Worm (Caenorhabditis elegans) whole organism, late embryonic: ENCODE data around the gene Y61B8A.6.
"Not testable (repeated sequence)": the region's sequence is repeated elsewhere in the genome, so short reads cannot be mapped to it uniquely, and the experiment has no call there.

Experiments used
- C08G9.2 ChIP-seq: sonication (generic microtip); optimal IDR thresholded peaks from 2 replicates; lab custom pipeline; 2016; ENCODE audit warnings: mild to moderate bottlenecking, missing genetic modification characterization, moderate library complexity, missing compliant biosample characterization
- F13H6.1 ChIP-seq: sonication (generic microtip); optimal IDR thresholded peaks from 2 replicates; lab custom pipeline; 2016; ENCODE audit warnings: missing genetic modification characterization, missing compliant biosample characterization
- K02D7.2 ChIP-seq: sonication (generic microtip); optimal IDR thresholded peaks from 2 replicates; lab custom pipeline; 2017; ENCODE audit warnings: mild to moderate bottlenecking, missing genetic modification characterization, missing compliant biosample characterization
- K09A11.1 ChIP-seq: sonication (generic microtip); optimal IDR thresholded peaks from 2 replicates; lab custom pipeline; 2017; ENCODE audit warnings: antibody characterized with exemption, mild to moderate bottlenecking, missing genetic modification characterization, missing compliant biosample characterization; ENCODE audit not compliant: insufficient read depth
- T23F11.4 ChIP-seq: fragments of 200-800 bp; sonication (Bioruptor generic); optimal IDR thresholded peaks from 2 replicates; lab custom pipeline; 2018; ENCODE audit warnings: mild to moderate bottlenecking, missing genetic modification characterization, missing compliant biosample characterization
- ahr-1 ChIP-seq: sonication (generic microtip); optimal IDR thresholded peaks from 2 replicates; lab custom pipeline; 2016; ENCODE audit warnings: missing genetic modification characterization, missing compliant biosample characterization
- ama-1 ChIP-seq: fragments of 150-350 bp; optimal IDR thresholded peaks from 2 replicates; lab custom pipeline; 2014
- ceh-14 ChIP-seq: sonication (generic microtip); optimal IDR thresholded peaks from 2 replicates; lab custom pipeline; 2016; ENCODE audit warnings: missing genotype, missing genetic modification characterization, missing compliant biosample characterization
- ceh-18 ChIP-seq: sonication (generic microtip); optimal IDR thresholded peaks from 2 replicates; lab custom pipeline; 2016; ENCODE audit warnings: missing genetic modification characterization, missing compliant biosample characterization
- ceh-19 ChIP-seq: fragments of 200-800 bp; sonication (Bioruptor generic); optimal IDR thresholded peaks from 2 replicates; lab custom pipeline; 2018; ENCODE audit warnings: mild to moderate bottlenecking, missing genetic modification characterization, missing compliant biosample characterization
- ceh-2 ChIP-seq: sonication (generic microtip); optimal IDR thresholded peaks from 2 replicates; lab custom pipeline; 2016; ENCODE audit warnings: missing genotype, missing genetic modification characterization, missing compliant biosample characterization
- ceh-22 ChIP-seq: sonication (generic microtip); optimal IDR thresholded peaks from 2 replicates; lab custom pipeline; 2017; ENCODE audit warnings: missing biosample characterization, missing genetic modification characterization
- ceh-34 ChIP-seq: sonication (generic microtip); optimal IDR thresholded peaks from 2 replicates; lab custom pipeline; 2016; ENCODE audit warnings: mild to moderate bottlenecking, missing genetic modification characterization, missing compliant biosample characterization
- ceh-45 ChIP-seq: fragments of 200-800 bp; sonication (Bioruptor generic); IDR thresholded peaks from 2 replicates; pipeline ENCODE4 v1.3.6; 2022; ENCODE audit warnings: missing genetic modification reagents, missing genetic modification characterization, missing compliant biosample characterization
- ceh-48 ChIP-seq: sonication (generic microtip); optimal IDR thresholded peaks from 2 replicates; lab custom pipeline; 2016; ENCODE audit warnings: missing genetic modification characterization, inconsistent platforms, missing compliant biosample characterization
- ceh-6 ChIP-seq: fragments of 200-800 bp; sonication (Bioruptor generic); optimal IDR thresholded peaks from 2 replicates; lab custom pipeline; 2018; ENCODE audit warnings: mild to moderate bottlenecking, missing genetic modification characterization, missing compliant biosample characterization
- che-1 ChIP-seq: sonication (generic microtip); optimal IDR thresholded peaks from 2 replicates; lab custom pipeline; 2016; ENCODE audit warnings: mild to moderate bottlenecking, missing genetic modification characterization, missing compliant biosample characterization
- dve-1 ChIP-seq: sonication (generic microtip); optimal IDR thresholded peaks from 2 replicates; lab custom pipeline; 2017; ENCODE audit warnings: antibody characterized with exemption, mild to moderate bottlenecking, missing genetic modification characterization, missing compliant biosample characterization
- elt-2 ChIP-seq: sonication (generic microtip); optimal IDR thresholded peaks from 2 replicates; lab custom pipeline; 2016; ENCODE audit warnings: missing genetic modification reagents, missing genetic modification characterization, missing compliant biosample characterization
- ets-4 ChIP-seq: sonication (generic microtip); optimal IDR thresholded peaks from 2 replicates; lab custom pipeline; 2016; ENCODE audit warnings: missing genetic modification characterization, missing compliant biosample characterization
- eyg-1 ChIP-seq: sonication (generic microtip); optimal IDR thresholded peaks from 2 replicates; lab custom pipeline; 2016; ENCODE audit warnings: missing genotype, missing genetic modification characterization, missing compliant biosample characterization
- fax-1 ChIP-seq: sonication (generic microtip); optimal IDR thresholded peaks from 2 replicates; lab custom pipeline; 2016; ENCODE audit warnings: missing genotype, missing genetic modification characterization, missing compliant biosample characterization
- fkh-6 ChIP-seq: sonication (generic microtip); optimal IDR thresholded peaks from 2 replicates; lab custom pipeline; 2016; ENCODE audit warnings: missing genetic modification characterization, missing compliant biosample characterization
- gmeb-2 ChIP-seq: sonication (generic microtip); optimal IDR thresholded peaks from 2 replicates; lab custom pipeline; 2016; ENCODE audit warnings: missing genetic modification characterization, inconsistent platforms, missing compliant biosample characterization
- hlh-8 ChIP-seq: sonication (generic microtip); optimal IDR thresholded peaks from 2 replicates; lab custom pipeline; 2016; ENCODE audit warnings: missing genotype, missing genetic modification characterization, missing compliant biosample characterization
- madf-2 ChIP-seq: sonication (generic microtip); optimal IDR thresholded peaks from 2 replicates; lab custom pipeline; 2017; ENCODE audit warnings: missing genetic modification characterization, missing compliant biosample characterization
- nfya-1 ChIP-seq: sonication (generic microtip); optimal IDR thresholded peaks from 2 replicates; lab custom pipeline; 2017; ENCODE audit warnings: missing genetic modification characterization, mild to moderate bottlenecking, missing compliant biosample characterization, antibody characterized with exemption, moderate library complexity
- nhr-11 ChIP-seq: fragments of 150-350 bp; optimal IDR thresholded peaks from 2 replicates; lab custom pipeline; 2014; ENCODE audit warnings: missing biosample characterization, missing genetic modification characterization
- npax-4 ChIP-seq: sonication (generic microtip); optimal IDR thresholded peaks from 2 replicates; lab custom pipeline; 2016; ENCODE audit warnings: missing genetic modification characterization, missing compliant biosample characterization
- pag-3 ChIP-seq: sonication (generic microtip); optimal IDR thresholded peaks from 2 replicates; lab custom pipeline; 2016; ENCODE audit warnings: missing compliant biosample characterization, missing genetic modification characterization, borderline replicate concordance
- pha-4 ChIP-seq: fragments of 150-350 bp; optimal IDR thresholded peaks from 2 replicates; lab custom pipeline; 2018; ENCODE audit warnings: missing biosample characterization, missing genetic modification reagents, missing genetic modification characterization
- pqm-1 ChIP-seq: sonication (generic microtip); optimal IDR thresholded peaks from 2 replicates; lab custom pipeline; 2016; ENCODE audit warnings: missing genetic modification characterization, missing compliant biosample characterization
- ref-2 ChIP-seq: sonication (generic microtip); optimal IDR thresholded peaks from 2 replicates; lab custom pipeline; 2016; ENCODE audit warnings: missing genetic modification characterization, missing compliant biosample characterization
- rnt-1 ChIP-seq: sonication (generic microtip); optimal IDR thresholded peaks from 2 replicates; lab custom pipeline; 2016; ENCODE audit warnings: missing genetic modification characterization, missing compliant biosample characterization
- sox-4 ChIP-seq: sonication (generic microtip); optimal IDR thresholded peaks from 2 replicates; lab custom pipeline; 2017; ENCODE audit warnings: mild to moderate bottlenecking, missing genetic modification characterization, inconsistent platforms, missing compliant biosample characterization
- tbx-2 ChIP-seq: sonication (generic microtip); optimal IDR thresholded peaks from 2 replicates; lab custom pipeline; 2016; ENCODE audit warnings: missing genetic modification characterization, missing compliant biosample characterization
- ttx-3 ChIP-seq: sonication (generic microtip); optimal IDR thresholded peaks from 2 replicates; lab custom pipeline; 2016; ENCODE audit warnings: missing genetic modification reagents, missing genetic modification characterization, missing compliant biosample characterization
- unc-3 ChIP-seq, 2 experiments: fragments of 200-800 bp in 1 of 2; sonication (Bioruptor generic) in 1 of 2; sonication (generic microtip) in 1 of 2; conservative IDR thresholded peaks in 1 of 2; optimal IDR thresholded peaks in 1 of 2; 2 replicates each; pipeline versions ENCODE4 v1.3.6 to Lab custom; 2016 to 2022; ENCODE audit warnings: missing compliant biosample characterization in 2 of 2, missing genetic modification characterization in 2 of 2, missing genetic modification reagents in 1 of 2
- unc-42 ChIP-seq: sonication (generic microtip); optimal IDR thresholded peaks from 2 replicates; lab custom pipeline; 2016; ENCODE audit warnings: missing genotype, missing genetic modification characterization, missing compliant biosample characterization
- zip-5 ChIP-seq: sonication (generic microtip); optimal IDR thresholded peaks from 2 replicates; lab custom pipeline; 2016; ENCODE audit warnings: missing genetic modification characterization, missing compliant biosample characterization
- ztf-16 ChIP-seq: sonication (generic microtip); optimal IDR thresholded peaks from 2 replicates; lab custom pipeline; 2017; ENCODE audit warnings: missing genetic modification characterization, missing compliant biosample characterization

Gene Y61B8A.6

DNA sequence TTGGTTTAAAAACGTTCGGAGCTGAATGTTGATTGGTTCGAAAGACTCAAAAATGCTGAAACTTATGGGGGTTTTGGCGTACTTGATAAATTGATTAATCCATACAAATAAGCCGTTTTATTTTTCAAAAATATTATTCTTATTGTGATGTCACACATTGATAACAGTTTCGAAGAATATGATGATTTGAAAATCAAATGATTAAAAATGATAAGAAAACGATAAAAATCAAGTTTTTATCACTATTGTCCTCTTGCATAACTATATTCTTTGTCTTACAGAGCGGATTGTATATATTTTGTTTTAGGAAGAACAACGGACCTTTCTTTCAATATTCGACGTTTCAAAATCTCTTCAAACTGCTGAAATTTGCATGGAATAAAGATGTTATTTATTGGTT lies 8.7 kb upstream of the Y61B8A.6 start:
- TF ChIP-seq ceh-48 (tag; lab: Kevin White, UChicago) (no peak), elt-2 (tag; lab: Kevin White, UChicago) (peak; percentile 37)

ce11 chrV:17245406-17245805 lies 6.3 kb upstream of the Y61B8A.6 start, which contains the start of gene clec-242:
clec-242 (minus strand) TSS chrV:17245506.
- no peak for TF ChIP-seq unc-42 (tag; lab: Kevin White, UChicago)
- no peak for TF ChIP-seq pqm-1 (tag; lab: Kevin White, UChicago)
- no peak for TF ChIP-seq fkh-6 (tag; lab: Kevin White, UChicago)
- no peak for TF ChIP-seq ceh-18 (tag; lab: Kevin White, UChicago)
- no peak for TF ChIP-seq unc-3 (GFP tag; conservative IDR thresholded peaks at IDR 0.05; lab: Robert Waterston, UW)
- no peak for TF ChIP-seq unc-3 (tag; optimal IDR thresholded peaks at IDR 0.05; lab: Kevin White, UChicago)
- no peak for TF ChIP-seq dve-1 (tag; lab: Kevin White, UChicago)
- no peak for TF ChIP-seq ceh-34
- TF ChIP-seq K02D7.2 (tag; lab: Kevin White, UChicago) = no peak
- TF ChIP-seq ceh-14 (tag; lab: Kevin White, UChicago) = no peak
- TF ChIP-seq pha-4 = no peak
- TF ChIP-seq sox-4 (tag; lab: Kevin White, UChicago) = no peak
- TF ChIP-seq C08G9.2 (tag; lab: Kevin White, UChicago) = no peak
- no peak for TF ChIP-seq ama-1 (lab: Kevin White, UChicago)
- TF ChIP-seq ets-4 (tag; lab: Kevin White, UChicago) = no peak
- no peak for TF ChIP-seq npax-4 (tag; lab: Kevin White, UChicago)
- TF ChIP-seq madf-2 = no peak
- no peak for TF ChIP-seq nhr-11 (tag; lab: Kevin White, UChicago)

ce11 chrV:17248915-17249314 lies 2.8 kb upstream of the Y61B8A.6 start, which contains the start of gene clec-243:
clec-243 (minus strand) TSS chrV:17249015.
- no peak for TF ChIP-seq ceh-18 (tag; lab: Kevin White, UChicago)
- no peak for TF ChIP-seq ceh-14 (tag; lab: Kevin White, UChicago)
- no peak for TF ChIP-seq fkh-6 (tag; lab: Kevin White, UChicago)
- TF ChIP-seq ama-1 (lab: Kevin White, UChicago) = no peak
- TF ChIP-seq rnt-1 (tag; lab: Kevin White, UChicago) = no peak
- no peak for TF ChIP-seq ceh-48 (tag; lab: Kevin White, UChicago)
- no peak for TF ChIP-seq zip-5 (tag; lab: Kevin White, UChicago)

- not testable (repeated sequence) for TF ChIP-seq fax-1; ceh-45 (GFP tag; lab: Robert Waterston, UW); eyg-1
Measured at ce11 chrV:17255028-17255427, 3.3 kb downstream of the Y61B8A.6 start, which contains the start of gene srh-116. srh-116 (minus strand) TSS chrV:17255128.

ce11 chrV:17255454-17255853 lies 3.7 kb downstream of the Y61B8A.6 start, which contains the start of gene srh-115:
srh-115 (plus strand) TSS chrV:17255754.
- TF ChIP-seq ttx-3 (tag; lab: Kevin White, UChicago) (no peak), pag-3 (tag; lab: Kevin White, UChicago) (no peak), unc-3 (GFP tag; conservative IDR thresholded peaks at IDR 0.05; lab: Robert Waterston, UW) (no peak), unc-3 (tag; optimal IDR thresholded peaks at IDR 0.05; lab: Kevin White, UChicago) (no peak), unc-42 (tag; lab: Kevin White, UChicago) (no peak), ztf-16 (tag; lab: Kevin White, UChicago) (no peak), F13H6.1 (tag; lab: Kevin White, UChicago) (no peak), dve-1 (tag; lab: Kevin White, UChicago) (no peak), che-1 (tag; lab: Kevin White, UChicago) (no peak), nhr-11 (tag; lab: Kevin White, UChicago) (no peak), sox-4 (tag; lab: Kevin White, UChicago) (no peak)

- TF ChIP-seq ceh-2 (tag; lab: Kevin White, UChicago) (no peak), hlh-8 (no peak), T23F11.4 (GFP tag; lab: Kevin White, UChicago) (no peak), K09A11.1 (tag; lab: Kevin White, UChicago) (no peak), unc-42 (tag; lab: Kevin White, UChicago) (no peak), ets-4 (tag; lab: Kevin White, UChicago) (no peak), ceh-18 (tag; lab: Kevin White, UChicago) (no peak), gmeb-2 (tag; lab: Kevin White, UChicago) (no peak), ceh-6 (no peak), ceh-22 (tag; lab: Kevin White, UChicago) (no peak), dve-1 (tag; lab: Kevin White, UChicago) (no peak), ceh-19 (no peak), tbx-2 (no peak), ref-2 (tag; lab: Kevin White, UChicago) (no peak), nfya-1 (tag; lab: Kevin White, UChicago) (no peak), ttx-3 (tag; lab: Kevin White, UChicago) (no peak), ahr-1 (tag; lab: Kevin White, UChicago) (no peak)
Measured at ce11 chrV:17257637-17258036, 5.9 kb downstream of the Y61B8A.6 start.
